Fruit fly (Drosophila melanogaster): ENCODE data around the gene CG5567.

CG5567 gene

DNA sequence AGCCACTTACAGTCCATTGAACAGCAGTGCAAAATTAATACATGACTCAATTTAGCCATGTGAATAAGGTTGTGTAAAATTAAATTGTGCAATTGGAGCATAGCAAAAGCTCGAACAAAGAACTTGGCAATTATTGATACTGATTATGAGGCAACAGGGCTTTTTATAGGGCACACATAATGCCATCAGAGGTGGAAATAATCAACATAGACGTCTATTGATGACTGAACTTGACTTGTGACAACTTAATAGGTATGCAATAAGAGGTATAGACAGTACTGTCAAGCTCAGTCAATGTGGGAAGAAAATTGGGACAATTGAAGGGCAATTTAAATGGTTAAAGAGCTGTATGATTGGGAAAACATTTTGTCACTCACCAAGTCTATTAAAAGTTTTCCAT, 23.3 kb downstream of the CG5567 start, which contains the start of gene Ir75b:
TSS of gene Ir75b (minus strand) at position 101 of the 400 bp plus-strand sequence.
- TF ChIP-seq noc (tag; optimal IDR thresholded peaks at IDR 0.05): no peak

DNA sequence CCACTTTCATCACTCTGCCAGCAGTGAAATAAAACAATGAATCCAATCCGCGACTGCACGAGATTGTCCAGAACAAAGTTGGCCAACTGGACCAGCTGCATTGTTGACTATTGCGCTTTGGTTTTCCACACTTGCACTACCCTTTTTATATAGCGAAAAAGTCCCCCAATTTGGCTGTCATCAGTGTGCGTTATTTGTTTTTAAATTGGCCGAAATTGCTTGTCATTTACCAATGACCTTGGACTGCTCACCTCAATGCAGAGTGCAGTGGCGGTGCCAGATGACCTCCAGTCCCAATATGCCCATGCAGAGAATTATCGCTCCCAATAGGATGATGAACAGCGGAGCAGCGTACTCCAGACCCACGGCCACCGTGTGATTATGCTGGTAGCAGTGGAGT, 25.5 kb downstream of the CG5567 start, which contains the start of gene Ir75a:
TSS of gene Ir75a (minus strand) at position 101 of the 400 bp plus-strand sequence.
- TF ChIP-seq noc (tag; optimal IDR thresholded peaks at IDR 0.05): no peak

DNA sequence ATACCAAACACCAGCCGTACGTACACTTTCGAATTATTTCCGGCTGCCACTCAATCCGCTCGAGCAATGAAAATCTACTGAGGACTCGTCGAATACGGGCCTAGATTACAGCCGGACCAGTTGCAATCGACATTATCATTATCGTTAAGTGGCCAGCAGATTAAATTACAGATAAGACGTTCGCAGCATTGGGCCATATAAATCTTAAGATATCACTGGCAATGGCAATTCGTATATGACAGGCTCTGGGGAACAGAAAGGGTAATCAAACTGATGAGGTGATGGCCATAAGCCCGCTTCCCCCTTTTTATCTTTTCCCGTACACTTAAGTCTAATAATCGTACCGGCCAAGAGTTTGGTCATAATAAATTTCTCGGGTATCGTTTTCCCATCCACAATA, 29.3 kb downstream of the CG5567 start, which contains the start of gene Cln3:
TSS of gene Cln3 (minus strand) at position 84 of the 400 bp plus-strand sequence.
- peak; percentile 80 for TF ChIP-seq noc (tag; optimal IDR thresholded peaks at IDR 0.05)

DNA sequence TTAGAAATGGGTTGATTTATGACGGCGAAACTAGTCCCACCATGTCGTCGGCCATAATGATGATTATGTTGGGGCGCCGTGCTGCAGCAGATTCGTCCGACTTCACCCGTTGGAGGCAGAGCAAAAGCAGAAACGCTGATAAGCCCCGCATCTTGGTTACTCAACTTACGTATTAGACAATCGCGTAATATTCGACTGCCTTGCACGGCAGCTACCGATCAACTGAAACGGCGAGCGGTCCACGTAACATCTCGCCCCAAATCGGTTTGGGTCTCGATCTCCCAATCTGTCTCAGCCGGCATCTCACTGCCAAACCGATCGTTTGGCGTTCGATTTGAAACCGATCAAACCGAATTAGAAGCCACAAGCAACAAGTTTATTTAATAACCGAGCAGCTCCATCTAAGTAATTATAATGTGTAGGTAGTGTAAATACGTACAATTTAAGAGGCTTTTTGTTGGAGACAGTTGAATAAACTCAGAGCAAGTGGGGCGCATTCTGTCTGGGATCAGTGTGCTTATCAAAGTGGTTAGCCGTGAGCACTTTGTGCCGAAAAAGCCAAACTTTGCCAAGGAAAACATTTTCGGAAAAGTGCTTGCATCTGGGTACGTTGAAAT, 34.6 kb downstream of the CG5567 start, which contains the start of gene CG32191:
TSS of gene CG32191 (minus strand) at position 550 of the 617 bp plus-strand sequence.
- no peak for TF ChIP-seq noc (tag; optimal IDR thresholded peaks at IDR 0.05)

DNA sequence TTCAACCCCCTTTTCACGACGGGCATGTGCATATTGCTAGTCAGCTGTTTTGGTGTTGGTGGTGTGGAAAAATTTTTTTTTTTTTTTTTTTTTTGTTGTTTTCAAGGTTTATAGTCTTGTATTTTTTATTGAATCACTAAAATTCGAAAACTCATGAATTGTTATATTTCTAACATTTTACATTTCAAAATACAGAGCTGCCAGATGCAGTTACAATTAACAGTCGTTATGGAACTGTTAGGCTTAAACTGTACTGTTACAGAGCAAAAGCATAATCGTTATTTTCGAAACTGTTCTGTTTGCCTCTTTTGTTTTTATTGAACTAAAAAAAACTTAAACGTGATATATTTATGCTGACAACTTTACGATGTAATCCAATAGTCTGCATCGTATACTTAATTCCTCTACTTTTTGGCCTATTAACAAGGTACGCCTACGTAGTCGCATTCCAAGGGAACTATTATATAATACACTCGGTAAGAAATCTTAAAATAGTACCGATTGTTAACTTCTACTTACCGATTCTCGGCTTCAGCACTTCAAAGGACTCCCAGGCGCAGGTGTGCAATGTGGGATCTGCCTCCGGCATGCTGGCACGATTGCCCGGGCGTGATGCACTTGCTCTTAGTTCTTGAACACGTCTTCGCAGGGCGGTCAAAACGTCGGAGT, 36.9 kb downstream of the CG5567 start, which contains the start of gene CG32187:
TSS of gene CG32187 (minus strand) at position 9 of the 669 bp plus-strand sequence.
- TF ChIP-seq noc (tag; optimal IDR thresholded peaks at IDR 0.05): no peak

DNA sequence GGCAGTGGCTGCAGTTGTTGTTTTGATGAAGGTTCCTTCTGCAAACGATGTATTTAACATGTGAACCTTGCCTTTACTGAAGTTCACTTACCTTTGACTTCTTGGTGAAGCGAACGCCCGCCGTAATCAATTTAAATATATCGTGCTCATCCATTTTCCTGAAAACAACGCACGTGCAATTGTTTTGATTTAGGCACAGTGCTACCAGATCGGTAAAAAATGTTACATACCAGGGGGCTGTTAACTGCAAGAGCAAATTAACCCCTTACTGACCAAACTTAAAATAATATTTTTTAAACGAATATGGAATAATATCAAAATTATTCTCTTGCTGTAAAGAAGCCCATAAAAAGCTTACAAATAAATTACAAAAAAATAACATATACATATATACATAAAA, 38.8 kb downstream of the CG5567 start, which contains the start of gene ais:
TSS of gene ais (minus strand) at position 205 of the 400 bp plus-strand sequence.
- no peak for TF ChIP-seq noc (tag; optimal IDR thresholded peaks at IDR 0.05)

DNA sequence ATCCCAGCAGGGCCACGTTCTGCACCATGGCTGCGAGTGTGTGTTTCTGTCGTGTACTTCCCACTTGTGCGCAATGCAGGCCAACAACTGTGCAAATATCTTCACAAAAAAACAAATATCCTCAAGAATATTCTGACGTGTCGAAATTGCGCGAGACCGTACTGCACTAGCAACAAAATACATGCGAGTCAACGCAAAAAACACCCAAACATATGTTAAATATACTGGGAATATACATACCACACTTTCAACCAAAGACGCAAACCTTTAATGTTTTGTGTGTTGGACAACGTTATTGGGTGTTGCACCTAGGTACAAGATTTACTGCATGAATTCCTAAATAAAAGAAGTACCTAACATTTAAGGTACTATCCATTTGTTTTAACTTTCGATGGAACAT, 41.2 kb downstream of the CG5567 start, which contains the start of gene NUCB1:
TSS of gene NUCB1 (minus strand) at position 173 of the 400 bp plus-strand sequence.
- TF ChIP-seq noc (tag; optimal IDR thresholded peaks at IDR 0.05): no peak

DNA sequence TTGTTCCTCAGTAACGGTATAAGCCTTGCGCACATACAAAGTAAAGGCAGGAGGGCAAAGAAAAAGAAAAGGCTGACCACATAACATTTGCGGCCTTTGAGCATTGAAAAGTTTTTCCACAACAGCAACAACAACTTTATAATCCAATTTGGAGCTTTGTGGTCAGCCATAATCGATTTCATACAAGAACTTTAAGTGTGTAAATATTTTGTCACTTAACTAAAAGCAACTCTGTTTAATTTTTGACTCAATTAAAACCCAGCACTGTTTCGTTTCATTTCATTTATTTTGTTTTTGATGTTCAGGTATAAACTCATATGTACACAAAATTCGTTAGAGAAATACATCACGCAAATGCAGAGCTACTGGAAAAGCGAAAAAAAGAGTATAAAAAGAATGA, 45.9 kb downstream of the CG5567 start, which contains the start of gene CG42816:
TSS of gene CG42816 (minus strand) at position 101 of the 400 bp plus-strand sequence.
- no peak for TF ChIP-seq noc (tag; optimal IDR thresholded peaks at IDR 0.05)

All from whole organism, larva.